Worm (Caenorhabditis elegans): Measurements from ENCODE around the gene srh-166.
A peak's percentile ranks its signal among the peaks of the same experiment; 100 is the strongest.

Gene srh-166

DNA sequence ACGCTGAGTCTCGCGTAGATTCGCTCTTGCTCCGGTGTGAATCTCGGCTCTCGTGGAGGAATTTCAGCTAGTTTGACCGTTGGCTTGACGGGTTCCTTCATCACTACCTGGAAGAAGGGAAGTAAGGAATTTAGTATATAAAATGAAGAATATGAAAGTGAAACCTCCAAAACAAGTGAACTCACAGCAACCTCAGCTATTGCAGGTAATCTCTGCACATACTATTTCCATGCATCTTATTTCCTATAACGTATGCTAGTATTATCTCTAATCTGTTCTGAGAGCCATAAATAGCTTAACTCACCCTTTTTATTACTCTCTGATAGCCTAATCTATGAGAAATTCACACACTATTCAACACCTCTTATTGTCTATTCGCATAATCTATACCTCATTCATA is 20.7 kb downstream of the srh-166 start, which contains the start of gene Y38H6C.4:
Y38H6C.4 (minus strand) TSS at position 101 of the 400 bp plus-strand sequence.
- no peak for TF ChIP-seq sem-2 (GFP tag; optimal IDR thresholded peaks at IDR 0.05)
- TF ChIP-seq zip-8 (tag; optimal IDR thresholded peaks at IDR 0.05), result no peak
- TF ChIP-seq ceh-83 (GFP tag; optimal IDR thresholded peaks at IDR 0.05), result no peak
- no peak for TF ChIP-seq unc-120 (tag; optimal IDR thresholded peaks at IDR 0.05; ENCODE audit: poor library complexity, severe bottlenecking)

DNA sequence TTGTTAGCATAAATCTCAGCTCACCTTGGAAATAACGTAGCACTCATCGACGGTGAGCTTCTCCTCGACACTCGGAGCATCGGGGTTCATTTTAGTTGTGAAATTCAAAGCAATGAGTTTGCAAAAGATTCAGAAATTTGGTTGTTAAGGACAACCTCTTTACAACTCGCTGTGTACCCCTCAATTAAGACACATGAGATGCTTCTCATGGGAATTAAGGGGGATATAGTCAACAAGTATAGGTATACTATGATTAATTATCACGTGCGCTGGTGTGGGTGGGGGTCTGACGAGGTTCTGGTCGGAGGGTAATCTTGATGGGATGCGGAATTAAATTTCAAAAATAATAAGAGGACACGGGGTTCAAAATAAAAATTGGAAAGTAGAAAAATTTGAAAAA is 25.3 kb downstream of the srh-166 start, which contains the start of gene dct-14:
dct-14 (minus strand) TSS at position 101 of the 400 bp plus-strand sequence.
- TF ChIP-seq blmp-1 (tag; optimal IDR thresholded peaks at IDR 0.05) (no peak), unc-62 (GFP tag; optimal IDR thresholded peaks at IDR 0.05) (no peak), mep-1 (tag; optimal IDR thresholded peaks at IDR 0.05) (no peak), elt-1 (tag; optimal IDR thresholded peaks at IDR 0.05; ENCODE audit: borderline replicate concordance, insufficient read depth) (no peak), mls-2 (tag; optimal IDR thresholded peaks at IDR 0.05) (no peak), nhr-76 (tag; optimal IDR thresholded peaks at IDR 0.05) (no peak), ceh-39 (tag; optimal IDR thresholded peaks at IDR 0.05) (no peak), elt-3 (tag; optimal IDR thresholded peaks at IDR 0.05) (no peak), hlh-1 (tag; optimal IDR thresholded peaks at IDR 0.05) (no peak), ces-1 (GFP tag; optimal IDR thresholded peaks at IDR 0.05) (no peak), snpc-4 (tag; optimal IDR thresholded peaks at IDR 0.05) (no peak), sptf-1 (tag; optimal IDR thresholded peaks at IDR 0.05) (no peak), nhr-237 (tag; optimal IDR thresholded peaks at IDR 0.05) (no peak), nhr-12 (tag; optimal IDR thresholded peaks at IDR 0.05) (no peak), ceh-83 (GFP tag; optimal IDR thresholded peaks at IDR 0.05) (no peak), unc-39 (tag; optimal IDR thresholded peaks at IDR 0.05) (no peak), sem-2 (GFP tag; optimal IDR thresholded peaks at IDR 0.05) (no peak), zip-8 (tag; optimal IDR thresholded peaks at IDR 0.05) (no peak)

- no peak for TF ChIP-seq flh-1 (GFP tag; optimal IDR thresholded peaks at IDR 0.05)
These were observed 26.0 kb downstream of the srh-166 start for ce11 chrV:20499642-20500041.

- no peak for TF ChIP-seq unc-39 (tag; optimal IDR thresholded peaks at IDR 0.05)
These were observed 26.7 kb downstream of the srh-166 start, which contains the start of gene dct-16 for ce11 chrV:20498980-20499379. dct-16 (minus strand) TSS chrV:20499057.

ce11 chrV:20497537-20497936 is 28.1 kb downstream of the srh-166 start:
- TF ChIP-seq ces-1 (GFP tag; optimal IDR thresholded peaks at IDR 0.05) (no peak), unc-62 (GFP tag; optimal IDR thresholded peaks at IDR 0.05) (no peak), nhr-12 (tag; optimal IDR thresholded peaks at IDR 0.05) (no peak), unc-39 (tag; optimal IDR thresholded peaks at IDR 0.05) (no peak), tbx-8 (GFP tag; optimal IDR thresholded peaks at IDR 0.05) (no peak), elt-1 (tag; optimal IDR thresholded peaks at IDR 0.05; ENCODE audit: borderline replicate concordance, insufficient read depth) (no peak), zip-8 (tag; optimal IDR thresholded peaks at IDR 0.05) (no peak), sem-2 (GFP tag; optimal IDR thresholded peaks at IDR 0.05) (no peak), nhr-237 (tag; optimal IDR thresholded peaks at IDR 0.05) (no peak), M03D4.4 (tag; optimal IDR thresholded peaks at IDR 0.05) (no peak), flh-1 (GFP tag; optimal IDR thresholded peaks at IDR 0.05) (no peak), nhr-76 (tag; optimal IDR thresholded peaks at IDR 0.05) (no peak), mep-1 (tag; optimal IDR thresholded peaks at IDR 0.05) (no peak)

- TF ChIP-seq snpc-4 (tag; optimal IDR thresholded peaks at IDR 0.05) (no peak), unc-120 (tag; optimal IDR thresholded peaks at IDR 0.05; ENCODE audit: poor library complexity, severe bottlenecking) (no peak), tbx-8 (GFP tag; optimal IDR thresholded peaks at IDR 0.05) (no peak), ces-1 (GFP tag; optimal IDR thresholded peaks at IDR 0.05) (peak; percentile 22), ham-2 (GFP tag; optimal IDR thresholded peaks at IDR 0.05) (no peak), lin-13 (tag; optimal IDR thresholded peaks at IDR 0.05) (no peak), mep-1 (tag; optimal IDR thresholded peaks at IDR 0.05) (peak; percentile 16), nhr-2 (tag; optimal IDR thresholded peaks at IDR 0.05) (no peak)
These were observed 32.1 kb downstream of the srh-166 start, which contains the start of gene B0250.5 for ce11 chrV:20493271-20494231. B0250.5 (plus strand) TSS chrV:20493924.

All from whole organism, mixed stage, embryonic.